Fruit fly (Drosophila melanogaster): ENCODE data around the gene PpD3.

PpD3 gene

DNA sequence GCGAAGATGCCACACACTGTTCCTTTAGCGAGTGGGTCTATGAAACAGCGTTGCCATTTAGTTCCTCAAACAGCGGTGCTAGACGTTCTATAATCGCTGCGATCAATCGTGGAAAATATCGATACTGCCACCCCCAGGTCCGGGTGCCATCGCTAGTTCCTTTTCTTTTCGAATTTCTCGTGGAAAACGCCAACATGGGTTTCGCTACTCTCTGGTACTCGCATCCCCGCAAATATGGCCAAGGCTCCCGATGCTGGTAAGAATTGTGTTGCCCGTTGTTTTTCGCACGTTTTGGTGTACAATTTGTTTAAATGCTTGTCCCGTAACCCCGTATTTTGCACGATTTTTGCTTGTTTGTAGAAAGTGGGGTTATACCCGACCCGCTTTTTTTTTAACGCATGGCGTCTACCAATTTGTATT, 30.3 kb downstream of the PpD3 start, which contains the start of gene RpS29 (continued):
- TF ChIP-seq CG15479 (GFP tag; optimal IDR thresholded peaks at IDR 0.05) (no peak), CG4617 (GFP tag; optimal IDR thresholded peaks at IDR 0.05; ENCODE audit: borderline replicate concordance) (peak; percentile 75), CG2889 (GFP tag; IDR thresholded peaks at IDR 0.05) (peak; percentile 65; the same call in 1 of the 3 replicates), Sox102F (GFP tag; optimal IDR thresholded peaks at IDR 0.05) (peak; percentile 14), Hey (tag; optimal IDR thresholded peaks at IDR 0.05) (peak; percentile 74), bbx (GFP tag; IDR thresholded peaks at IDR 0.05; ENCODE audit: partially characterized antibody) (peak; percentile 95), dmrt99B (tag; optimal IDR thresholded peaks at IDR 0.05) (peak; percentile 44), Six4 (GFP tag; optimal IDR thresholded peaks at IDR 0.05) (peak; percentile 61), Camta (GFP tag; optimal IDR thresholded peaks at IDR 0.05) (peak; percentile 72), CG17612 (GFP tag; IDR thresholded peaks at IDR 0.05) (peak; percentile 31; the same call in 1 of the 2 replicates), dysf (GFP tag; IDR thresholded peaks at IDR 0.05) (peak; percentile 80), CG8290 (GFP tag; optimal IDR thresholded peaks at IDR 0.05) (peak; percentile 73), CG8290 (tag; optimal IDR thresholded peaks at IDR 0.05) (peak; percentile 31 to 95), CG13123 (GFP tag; optimal IDR thresholded peaks at IDR 0.05) (peak; percentile 74), Xbp1 (GFP tag; optimal IDR thresholded peaks at IDR 0.05) (peak; percentile 85), CG7839 (tag; optimal IDR thresholded peaks at IDR 0.05) (peak; percentile 66), CG10209 (GFP tag; optimal IDR thresholded peaks at IDR 0.05) (peak; percentile 72), mirr (GFP tag; optimal IDR thresholded peaks at IDR 0.05) (peak; percentile 93), CG17912 (GFP tag; optimal IDR thresholded peaks at IDR 0.05) (peak; percentile 88), E2f2 (GFP tag; IDR thresholded peaks at IDR 0.05) (peak; percentile 100), CG32772 (GFP tag; IDR thresholded peaks at IDR 0.05) (peak; percentile 74), ERR (GFP tag; optimal IDR thresholded peaks at IDR 0.05) (peak; percentile 85), insv (GFP tag; optimal IDR thresholded peaks at IDR 0.05) (peak in 1 of 2 experiments; percentile 73), cwo (GFP tag; optimal IDR thresholded peaks at IDR 0.05) (peak; percentile 48), HmgZ (tag; optimal IDR thresholded peaks at IDR 0.05) (peak; percentile 95), vnd (GFP tag; IDR thresholded peaks at IDR 0.05; ENCODE audit: partially characterized antibody) (peak; percentile 84), exex (tag; optimal IDR thresholded peaks at IDR 0.05) (peak; percentile 39), NFAT (GFP tag; IDR thresholded peaks at IDR 0.05) (peak; percentile 94), bowl (GFP tag; IDR thresholded peaks at IDR 0.05) (no peak; the same call in 1 of the 2 replicates), cato (GFP tag; optimal IDR thresholded peaks at IDR 0.05; ENCODE audit: borderline replicate concordance) (peak; percentile 38), wor (GFP tag; IDR thresholded peaks at IDR 0.05) (no peak), CG8478 (optimal IDR thresholded peaks at IDR 0.05) (no peak), CG4282 (GFP tag; optimal IDR thresholded peaks at IDR 0.05) (peak; percentile 84), Ravus (GFP tag; IDR thresholded peaks at IDR 0.05) (no peak), CG4820 (GFP tag; optimal IDR thresholded peaks at IDR 0.05) (peak; percentile 52), CG31388 (GFP tag; optimal IDR thresholded peaks at IDR 0.05) (no peak), CG12744 (GFP tag; optimal IDR thresholded peaks at IDR 0.05) (peak; percentile 77), CG11093 (GFP tag; IDR thresholded peaks at IDR 0.05) (no peak), CG12769 (tag; optimal IDR thresholded peaks at IDR 0.05) (peak; percentile 89), D19B (GFP tag; optimal IDR thresholded peaks at IDR 0.05) (no peak), Dref (GFP tag; IDR thresholded peaks at IDR 0.05) (peak; percentile 98), CG1233 (GFP tag; optimal IDR thresholded peaks at IDR 0.05) (peak; percentile 60), Atf-2 (GFP tag; optimal IDR thresholded peaks at IDR 0.05) (peak; percentile 30), CG17359 (tag; optimal IDR thresholded peaks at IDR 0.05) (peak; percentile 64), CG9727 (GFP tag; optimal IDR thresholded peaks at IDR 0.05) (peak; percentile 70), CG10321 (GFP tag; IDR thresholded peaks at IDR 0.05) (peak; percentile 54; the same call in 1 of the 2 replicates), sug (tag; optimal IDR thresholded peaks at IDR 0.05) (peak; percentile 89), Fer1 (GFP tag; optimal IDR thresholded peaks at IDR 0.05) (peak; percentile 89), D19A (tag; optimal IDR thresholded peaks at IDR 0.05) (peak; percentile 34), CG7745 (tag; optimal IDR thresholded peaks at IDR 0.05) (peak; percentile 1), Bteb2 (GFP tag; optimal IDR thresholded peaks at IDR 0.05) (peak; percentile 76)

Data from whole organism, embryonic.